Fruit fly (Drosophila melanogaster) S2 (cell line): ENCODE data around the gene kz.

Experiments
- CG8478 ChIP-seq: fragments of >200 bp; optimal IDR thresholded peaks from 2 replicates; lab custom pipeline; 2018
- CTCF ChIP-seq, 2 experiments: fragments of >200 bp; optimal IDR thresholded peaks; 2 replicates each; lab custom pipeline; 2018

Gene kz

dm6 chrX:2241842-2242241, at the start of gene kz:
Gene kz, minus strand, starts transcription at chrX:2242035.
- TF ChIP-seq CTCF (optimal IDR thresholded peaks at IDR 0.05; lab: Kevin White, UChicago) (peak in 1 of 2 experiments; percentile 19), CG8478 (lab: Kevin White, UChicago) (no peak)

- no peak for TF ChIP-seq CTCF (optimal IDR thresholded peaks at IDR 0.05; lab: Kevin White, UChicago)
- TF ChIP-seq CG8478 (lab: Kevin White, UChicago), result no peak
These were observed 49.2 kb upstream of the kz start for dm6 chrX:2291023-2291422.

DNA sequence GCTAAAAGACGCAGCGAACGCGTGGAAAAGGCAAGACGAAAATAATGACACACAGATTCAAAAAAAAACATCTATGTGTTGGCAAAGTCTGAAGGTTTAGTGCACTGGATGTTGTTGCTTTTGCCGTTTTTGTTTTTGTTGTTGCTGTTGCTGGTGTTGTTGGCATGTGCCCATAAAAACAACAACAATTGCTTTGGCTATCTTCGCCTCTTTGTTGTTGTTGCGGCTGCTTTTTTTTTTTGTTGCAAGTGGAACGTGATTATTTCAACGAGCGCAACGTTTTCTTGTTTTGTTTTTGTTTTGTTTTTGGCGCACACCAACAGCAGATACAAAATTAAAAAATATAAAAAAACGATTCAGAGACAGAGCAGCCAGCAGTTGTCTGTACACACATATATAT, 47.3 kb upstream of the kz start:
- TF ChIP-seq CG8478 (lab: Kevin White, UChicago), result no peak
- no peak for TF ChIP-seq CTCF (optimal IDR thresholded peaks at IDR 0.05; lab: Kevin White, UChicago)

- TF ChIP-seq CG8478 (lab: Kevin White, UChicago) (no peak), CTCF (optimal IDR thresholded peaks at IDR 0.05; lab: Kevin White, UChicago) (no peak)
These were observed 46.5 kb upstream of the kz start for dm6 chrX:2288327-2288726.

DNA sequence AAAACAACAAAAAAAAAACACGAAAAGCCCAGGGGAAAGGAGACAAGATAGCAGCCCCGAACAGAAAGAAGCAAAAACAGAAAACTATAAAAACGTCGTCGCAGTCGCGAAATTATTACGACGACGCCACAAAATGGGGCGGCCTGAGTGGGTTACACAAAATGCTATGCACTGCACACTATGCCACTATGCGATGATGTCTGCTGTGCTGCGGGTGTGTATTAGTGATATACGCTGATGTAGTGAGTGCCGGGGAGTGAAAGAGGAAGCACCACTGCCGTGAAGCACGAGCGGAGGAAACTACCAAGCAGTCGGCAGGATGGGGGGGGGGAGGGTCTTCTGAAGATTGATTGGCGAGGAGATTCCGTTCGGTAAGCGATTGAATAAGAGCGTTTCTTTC, 45.1 kb upstream of the kz start:
- no peak for TF ChIP-seq CTCF (optimal IDR thresholded peaks at IDR 0.05; lab: Kevin White, UChicago)
- TF ChIP-seq CG8478 (lab: Kevin White, UChicago), result no peak

DNA sequence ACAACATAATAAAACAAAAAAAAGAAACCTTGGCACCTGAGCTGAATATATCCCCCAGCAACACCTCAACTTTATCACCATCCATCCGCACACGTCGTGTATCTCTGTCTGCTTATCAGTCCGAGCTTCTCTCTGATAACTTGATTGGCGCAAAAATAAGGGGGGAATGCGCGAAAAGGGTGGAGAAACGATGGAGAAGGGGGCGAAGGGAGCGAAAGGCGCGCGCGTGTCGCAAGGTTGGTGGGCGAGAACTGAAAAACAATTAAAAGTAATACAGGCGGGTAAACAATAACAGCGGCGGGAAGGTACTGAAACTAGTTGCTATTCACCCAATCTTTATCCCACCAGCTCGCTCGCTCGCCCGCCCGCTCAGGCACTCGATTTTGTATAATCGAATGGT, 44.4 kb upstream of the kz start:
- TF ChIP-seq CTCF (optimal IDR thresholded peaks at IDR 0.05; lab: Kevin White, UChicago) (no peak), CG8478 (lab: Kevin White, UChicago) (no peak)

DNA sequence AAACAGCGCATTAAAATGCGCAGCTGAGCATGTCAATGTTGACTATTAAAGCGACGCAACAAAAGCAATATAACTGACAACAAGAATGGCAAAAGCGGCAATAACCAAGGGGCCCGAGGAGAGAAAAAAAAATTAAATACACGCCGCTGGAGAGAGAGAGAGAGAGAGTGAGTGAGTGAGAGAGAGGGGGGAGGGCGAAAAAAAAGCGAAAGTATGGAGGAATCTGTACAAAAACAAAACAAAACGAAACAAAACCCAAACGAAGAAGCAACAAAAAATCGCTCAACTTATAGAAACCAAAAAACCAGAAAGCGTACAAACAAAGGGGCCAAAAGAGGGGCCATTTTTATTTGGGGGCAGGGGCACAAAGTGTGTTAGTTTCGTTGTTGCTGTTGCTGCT, 41.6 kb upstream of the kz start:
- no peak for TF ChIP-seq CG8478 (lab: Kevin White, UChicago)
- TF ChIP-seq CTCF (optimal IDR thresholded peaks at IDR 0.05; lab: Kevin White, UChicago), result no peak

- no peak for TF ChIP-seq CTCF (optimal IDR thresholded peaks at IDR 0.05; lab: Kevin White, UChicago)
- TF ChIP-seq CG8478 (lab: Kevin White, UChicago), result no peak
These were observed 37.0 kb upstream of the kz start for dm6 chrX:2278782-2279304.

dm6 chrX:2275249-2275872, 33.5 kb upstream of the kz start, which contains the start of gene Vml:
Gene Vml, plus strand, starts transcription at chrX:2275822.
- TF ChIP-seq CTCF (optimal IDR thresholded peaks at IDR 0.05; lab: Kevin White, UChicago) (no peak), CG8478 (lab: Kevin White, UChicago) (no peak)

dm6 chrX:2274704-2275199, 32.9 kb upstream of the kz start, which contains the start of gene Grp170:
Gene Grp170, minus strand, starts transcription at chrX:2275068.
- TF ChIP-seq CTCF (optimal IDR thresholded peaks at IDR 0.05; lab: Kevin White, UChicago), result no peak
- TF ChIP-seq CG8478 (lab: Kevin White, UChicago), result no peak

dm6 chrX:2270557-2270930, 28.7 kb upstream of the kz start, which contains the start of gene CG2924:
Gene CG2924, minus strand, starts transcription at chrX:2270761.
- TF ChIP-seq CG8478 (lab: Kevin White, UChicago) (no peak), CTCF (optimal IDR thresholded peaks at IDR 0.05; lab: Kevin White, UChicago) (peak; percentile 76 to 78)

DNA sequence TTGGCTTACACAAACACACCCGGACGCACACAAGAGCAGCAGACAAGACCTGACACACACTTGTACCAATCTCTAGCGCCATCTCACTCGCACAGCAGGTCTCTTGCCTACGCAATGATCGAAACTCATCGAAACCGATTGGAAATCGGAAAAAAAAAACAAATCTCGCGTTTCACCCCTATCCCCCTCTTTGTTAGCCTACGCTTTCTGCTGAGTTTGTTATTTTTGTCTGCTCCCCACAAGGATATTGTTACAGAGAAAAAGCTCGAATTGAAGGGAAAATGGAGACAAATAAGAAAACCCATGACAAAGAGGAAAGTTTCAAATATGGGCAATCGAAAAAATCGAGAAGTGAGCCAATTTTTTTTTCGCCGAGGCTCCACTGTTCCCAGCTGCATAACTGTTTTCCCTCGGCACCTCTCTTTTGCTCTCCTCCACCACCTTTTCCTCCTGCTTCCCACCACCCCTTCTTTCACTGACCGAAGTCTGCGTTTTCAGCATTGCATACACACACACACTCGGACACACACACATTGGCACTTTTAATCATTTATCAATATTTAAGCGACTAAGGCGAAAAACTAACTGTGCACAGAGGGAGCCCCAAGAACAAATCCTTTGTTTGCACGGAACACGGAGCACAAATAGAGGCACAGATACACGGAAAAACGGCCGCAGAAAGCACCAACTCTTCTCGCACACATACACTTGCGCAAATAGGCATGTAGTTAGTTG, 28.2 kb upstream of the kz start:
- TF ChIP-seq CG8478 (lab: Kevin White, UChicago) (no peak), CTCF (optimal IDR thresholded peaks at IDR 0.05; lab: Kevin White, UChicago) (no peak)

DNA sequence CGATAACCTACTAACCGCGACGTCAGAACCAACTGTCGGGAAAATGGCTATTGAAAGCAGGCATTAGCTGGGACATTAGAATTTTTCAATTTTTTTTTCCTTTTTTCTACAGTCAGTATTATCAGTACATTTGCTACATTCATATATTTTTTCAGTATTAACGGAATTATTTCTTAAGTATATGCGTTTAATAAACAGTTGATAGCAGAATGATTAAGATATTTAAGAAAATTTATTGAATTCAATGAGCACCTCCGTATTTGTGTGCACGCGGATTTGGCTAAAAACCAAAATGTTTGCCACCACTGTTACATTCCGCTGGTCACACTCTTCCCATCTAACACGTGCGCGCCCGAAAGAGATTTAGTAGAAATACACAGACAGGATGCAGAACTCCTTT, 20.7 kb upstream of the kz start, which contains the start of the genes temp and CG3071:
temp (minus strand) TSS at position 5 of the 400 bp plus-strand sequence.
CG3071 (plus strand) TSS at position 327 of the 400 bp plus-strand sequence.
- no peak for TF ChIP-seq CTCF (optimal IDR thresholded peaks at IDR 0.05; lab: Kevin White, UChicago)
- TF ChIP-seq CG8478 (lab: Kevin White, UChicago), result no peak

DNA sequence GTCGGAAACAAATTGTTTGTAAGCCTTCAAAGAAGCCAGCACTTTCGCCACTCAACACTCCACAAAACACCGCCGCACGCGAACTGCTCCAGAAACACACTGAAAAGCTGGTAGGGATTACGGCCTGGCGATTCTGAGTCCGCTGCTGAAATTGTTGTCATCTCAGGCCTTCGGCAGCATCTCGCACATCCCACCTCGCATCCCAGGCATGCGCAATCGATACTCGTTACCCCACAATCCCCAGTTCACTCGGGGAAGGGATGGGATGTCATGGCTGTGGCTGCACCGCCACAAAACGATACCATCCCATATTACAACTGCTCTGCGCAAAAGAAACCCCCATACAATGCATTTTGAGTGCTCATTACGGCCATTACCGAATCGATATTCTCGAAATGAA, 17.9 kb upstream of the kz start, which contains the start of gene CG3078:
CG3078 (minus strand) TSS at position 101 of the 400 bp plus-strand sequence.
- no peak for TF ChIP-seq CTCF (optimal IDR thresholded peaks at IDR 0.05; lab: Kevin White, UChicago)
- TF ChIP-seq CG8478 (lab: Kevin White, UChicago), result no peak
